Worm (Caenorhabditis elegans) whole organism, late embryonic: ENCODE results near the gene unc-119.

Experiments used
- K02D7.2 ChIP-seq: sonication (generic microtip); optimal IDR thresholded peaks from 2 replicates; lab custom pipeline; 2017; ENCODE audit warnings: mild to moderate bottlenecking, missing genetic modification characterization, missing compliant biosample characterization
- ceh-24 ChIP-seq: sonication (generic microtip); optimal IDR thresholded peaks from 2 replicates; lab custom pipeline; 2016; ENCODE audit warnings: mild to moderate bottlenecking, missing genetic modification characterization, missing compliant biosample characterization
- fax-1 ChIP-seq: sonication (generic microtip); optimal IDR thresholded peaks from 2 replicates; lab custom pipeline; 2016; ENCODE audit warnings: missing genotype, missing genetic modification characterization, missing compliant biosample characterization
- fkh-10 ChIP-seq: fragments of 150-350 bp; optimal IDR thresholded peaks from 2 replicates; lab custom pipeline; 2014; ENCODE audit warnings: missing biosample characterization, missing genetic modification reagents, missing genetic modification characterization
- unc-42 ChIP-seq: sonication (generic microtip); optimal IDR thresholded peaks from 2 replicates; lab custom pipeline; 2016; ENCODE audit warnings: missing genotype, missing genetic modification characterization, missing compliant biosample characterization

ce11 chrIII:10935944-10936343 is 33.5 kb downstream of the unc-119 start, which contains the start of gene rle-1:
- TF ChIP-seq ceh-24 (no peak), K02D7.2 (no peak), unc-42 (no peak), fkh-10 (GFP tag; lab: Kevin White, UChicago) (no peak), fax-1 (no peak)
